Fruit fly (Drosophila melanogaster): ENCODE data around the gene Acbp4.

The Acbp4 gene

DNA sequence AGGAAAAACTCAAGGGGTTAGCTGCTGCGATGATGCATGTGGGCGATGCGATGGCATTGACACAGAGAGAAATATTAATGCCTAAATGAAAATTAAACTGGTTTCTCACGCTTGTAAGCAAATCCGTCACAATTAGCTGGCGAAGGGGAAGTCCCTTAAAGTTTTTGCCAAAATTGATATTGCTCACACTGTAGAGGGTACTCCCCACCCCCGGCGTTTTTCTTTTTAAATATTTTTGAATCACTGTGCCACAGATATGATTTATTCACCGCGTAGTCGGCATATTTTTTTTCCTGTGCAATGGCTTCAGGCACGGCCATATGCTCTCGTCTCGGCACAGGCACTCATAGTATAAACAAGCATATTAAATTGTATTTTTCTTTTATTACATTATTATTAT is 40.7 kb downstream of the Acbp4 start (continued):
- peak; percentile 53 for TF ChIP-seq CG6808 (GFP tag; optimal IDR thresholded peaks at IDR 0.05)
- no peak for TF ChIP-seq CG6276 (GFP tag; optimal IDR thresholded peaks at IDR 0.05)
- peak; percentile 44 for TF ChIP-seq CG10669 (GFP tag; optimal IDR thresholded peaks at IDR 0.05)
- TF ChIP-seq CG6792 (GFP tag; optimal IDR thresholded peaks at IDR 0.05): no peak
- no peak for TF ChIP-seq CG11762 (GFP tag; optimal IDR thresholded peaks at IDR 0.05; ENCODE audit: insufficient read depth)
- TF ChIP-seq Sox15 (GFP tag; optimal IDR thresholded peaks at IDR 0.05): no peak

DNA sequence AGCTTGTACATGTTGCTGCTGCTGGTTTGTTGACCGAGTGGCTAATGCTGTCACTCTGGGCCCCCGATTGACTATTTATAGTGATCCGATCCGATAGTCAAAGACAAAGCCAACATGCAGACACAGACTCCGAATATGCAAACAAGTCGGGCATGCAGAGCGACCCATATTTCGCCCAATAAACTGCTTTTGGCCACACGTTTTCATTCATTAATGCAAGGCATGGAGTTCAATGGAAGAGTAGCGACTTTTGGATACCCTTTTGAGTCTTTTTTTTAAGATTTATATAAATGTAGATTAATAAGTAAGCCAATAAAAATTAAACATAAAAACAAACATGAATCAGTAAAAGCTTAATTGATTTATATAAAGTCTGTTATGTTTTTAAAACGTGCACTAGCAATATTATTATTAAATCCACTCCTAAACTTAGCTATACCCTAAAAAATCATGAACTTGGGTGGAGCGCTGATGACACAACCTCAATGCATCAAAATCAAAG is 41.5 kb downstream of the Acbp4 start, which contains the start of gene Cpr65Ea:
Gene Cpr65Ea (minus strand): TSS at position 51 of the 502 bp plus-strand sequence.
- TF ChIP-seq Eip78C (GFP tag) (peak; percentile 10), CG11902 (GFP tag; optimal IDR thresholded peaks at IDR 0.05) (no peak)

DNA sequence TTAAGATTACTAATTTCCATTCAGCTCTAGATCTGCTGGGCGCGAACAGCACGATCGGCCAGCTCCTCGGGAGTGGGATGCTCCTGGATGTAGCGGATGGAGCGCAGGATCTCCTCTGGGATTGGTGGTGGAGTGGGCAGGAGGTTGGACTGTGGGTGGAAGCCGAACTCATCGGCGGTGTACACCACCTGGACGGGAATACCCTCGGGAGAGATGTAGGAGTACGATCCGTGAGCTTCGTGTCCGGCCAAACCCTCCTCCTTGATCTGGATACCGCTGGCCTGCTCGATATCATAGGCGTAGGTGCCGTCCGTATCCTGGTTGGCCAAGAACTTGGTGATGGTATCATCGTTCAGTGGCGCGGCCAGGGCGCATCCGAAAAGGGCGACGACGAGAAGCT is 42.0 kb downstream of the Acbp4 start:
- TF ChIP-seq Lpt (GFP tag; optimal IDR thresholded peaks at IDR 0.05) (no peak), fkh (GFP tag; optimal IDR thresholded peaks at IDR 0.05) (no peak), CG9139 (GFP tag; optimal IDR thresholded peaks at IDR 0.05) (no peak), esn (GFP tag; optimal IDR thresholded peaks at IDR 0.05) (no peak), CG3032 (tag; optimal IDR thresholded peaks at IDR 0.05) (no peak), CG11294 (GFP tag; IDR thresholded peaks at IDR 0.05) (no peak), Sox15 (GFP tag; optimal IDR thresholded peaks at IDR 0.05) (no peak), CG15336 (GFP tag; IDR thresholded peaks at IDR 0.05) (no peak), svp (GFP tag) (no peak), dac (GFP tag; optimal IDR thresholded peaks at IDR 0.05) (no peak), CG16779 (tag; optimal IDR thresholded peaks at IDR 0.05) (no peak), spab (GFP tag; optimal IDR thresholded peaks at IDR 0.05) (no peak), Eip75B (GFP tag; optimal IDR thresholded peaks at IDR 0.05) (no peak), Hr39 (GFP tag; optimal IDR thresholded peaks at IDR 0.05) (no peak), Met (GFP tag; optimal IDR thresholded peaks at IDR 0.05) (no peak), Ets96B (tag; optimal IDR thresholded peaks at IDR 0.05) (no peak)

DNA sequence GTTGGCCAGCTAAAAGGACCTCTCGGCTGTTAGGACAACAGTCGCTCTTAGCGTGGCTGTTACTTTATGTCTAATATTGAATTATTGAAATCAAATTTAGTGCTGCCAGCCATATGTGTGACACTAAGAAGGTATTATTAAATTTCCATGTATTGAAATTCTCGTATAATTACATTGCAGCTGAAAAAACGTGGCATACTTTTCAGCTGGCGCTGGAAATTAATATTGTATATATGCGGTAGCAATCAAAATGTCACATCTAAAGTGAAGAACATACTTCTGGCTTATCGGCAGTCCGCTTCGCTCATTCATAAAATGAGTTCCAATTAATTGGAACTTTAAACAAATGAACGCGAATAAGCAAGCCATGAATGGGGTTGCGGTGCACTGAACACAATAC is 45.9 kb downstream of the Acbp4 start:
- TF ChIP-seq topi (GFP tag; optimal IDR thresholded peaks at IDR 0.05): no peak
